Fruit fly (Drosophila melanogaster) whole organism, embryonic: ENCODE measurements around the gene CG8173.

Experiments
- Asciz ChIP-seq: fragments of 200-800 bp; sonication (Bioruptor generic); optimal IDR thresholded peaks from 2 replicates; lab custom pipeline; 2017; ENCODE audit warnings: missing biosample characterization, mild to moderate bottlenecking, missing genetic modification characterization, missing genetic modification reagents
- Awh ChIP-seq: fragments of 200-800 bp; sonication (Bioruptor generic); IDR thresholded peaks from 2 replicates; pipeline ENCODE4, ENCODE4 v1.3.6; 2022; ENCODE audit warnings: missing biosample characterization, missing genetic modification characterization
- C15 ChIP-seq: fragments of 200-800 bp; sonication (Bioruptor generic); IDR thresholded peaks from 3 replicates; pipeline ENCODE4 v1.3.6; 2022; ENCODE audit warnings: missing biosample characterization, missing genetic modification characterization
- CG10431 ChIP-seq: fragments of 200-800 bp; sonication (Bioruptor generic); optimal IDR thresholded peaks from 3 replicates; lab custom pipeline; 2018; ENCODE audit warnings: missing biosample characterization, mild to moderate bottlenecking, missing genetic modification characterization
- CG11504 ChIP-seq: fragments of 200-800 bp; sonication (Bioruptor generic); optimal IDR thresholded peaks from 3 replicates; lab custom pipeline; 2019; ENCODE audit warnings: missing biosample characterization, mild to moderate bottlenecking, missing genetic modification characterization, moderate library complexity
- CG12391 ChIP-seq: fragments of 200-800 bp; sonication (Bioruptor generic); optimal IDR thresholded peaks from 3 replicates; lab custom pipeline; 2018; ENCODE audit warnings: missing biosample characterization, mild to moderate bottlenecking, missing genetic modification characterization, moderate library complexity
- CG12659 ChIP-seq: fragments of 200-800 bp; sonication (Bioruptor generic); optimal IDR thresholded peaks from 3 replicates; lab custom pipeline; 2017; ENCODE audit warnings: mild to moderate bottlenecking, missing biosample characterization, missing genetic modification reagents, missing genetic modification characterization
- CG14050 ChIP-seq: fragments of 200-800 bp; sonication (Bioruptor generic); IDR thresholded peaks from 3 replicates; pipeline ENCODE4 v1.3.6; 2022; ENCODE audit warnings: missing biosample characterization, missing genetic modification characterization
- CG1647 ChIP-seq: fragments of 200-800 bp; sonication (Bioruptor generic); optimal IDR thresholded peaks from 3 replicates; lab custom pipeline; 2016; ENCODE audit warnings: missing biosample characterization, missing genetic modification characterization
- CG17186 ChIP-seq: fragments of 200-800 bp; sonication (Bioruptor generic); optimal IDR thresholded peaks from 3 replicates; lab custom pipeline; 2017; ENCODE audit warnings: missing biosample characterization, missing genetic modification reagents, missing genetic modification characterization
- CG17385 ChIP-seq: fragments of 200-800 bp; sonication (Bioruptor generic); optimal IDR thresholded peaks from 3 replicates; lab custom pipeline; 2018; ENCODE audit warnings: missing biosample characterization, mild to moderate bottlenecking, missing genetic modification characterization
- CG2116 ChIP-seq: fragments of 200-800 bp; sonication (Bioruptor generic); optimal IDR thresholded peaks from 3 replicates; lab custom pipeline; 2018; ENCODE audit warnings: missing biosample characterization, mild to moderate bottlenecking, missing genetic modification characterization
- CG2120 ChIP-seq: fragments of 200-800 bp; sonication (Bioruptor generic); optimal IDR thresholded peaks from 3 replicates; lab custom pipeline; 2016; ENCODE audit warnings: missing biosample characterization, missing genetic modification characterization
- CG2678 ChIP-seq: fragments of 200-800 bp; sonication (Bioruptor generic); optimal IDR thresholded peaks from 3 replicates; lab custom pipeline; 2019; ENCODE audit warnings: missing biosample characterization, mild to moderate bottlenecking, missing genetic modification characterization, moderate library complexity
- CG3281 ChIP-seq: fragments of 200-800 bp; sonication (Bioruptor generic); optimal IDR thresholded peaks from 3 replicates; lab custom pipeline; 2017; ENCODE audit warnings: missing biosample characterization, mild to moderate bottlenecking, missing genetic modification characterization
- CG34422 ChIP-seq: fragments of 200-800 bp; sonication (Bioruptor generic); IDR thresholded peaks from 3 replicates; pipeline ENCODE4 v1.3.6; 2022; ENCODE audit warnings: missing biosample characterization, missing genetic modification characterization
- CG42726 ChIP-seq: fragments of 200-800 bp; sonication (Bioruptor generic); IDR thresholded peaks from 2 replicates; pipeline ENCODE4 v1.3.6; 2022; ENCODE audit warnings: missing biosample characterization, missing genetic modification characterization; ENCODE audit not compliant: partially characterized antibody
- CG4282 ChIP-seq: fragments of 200-800 bp; sonication (Bioruptor generic); optimal IDR thresholded peaks from 2 replicates; lab custom pipeline; 2016; ENCODE audit warnings: missing biosample characterization, missing genetic modification characterization
- CG6683 ChIP-seq: fragments of 200-800 bp; sonication (Bioruptor generic); optimal IDR thresholded peaks from 2 replicates; lab custom pipeline; 2017; ENCODE audit warnings: missing biosample characterization, mild to moderate bottlenecking, missing genetic modification characterization, missing genetic modification reagents
- CoRest ChIP-seq: fragments of 200-800 bp; sonication (Bioruptor generic); optimal IDR thresholded peaks from 3 replicates; lab custom pipeline; 2018; ENCODE audit warnings: missing biosample characterization, mild to moderate bottlenecking, missing genetic modification characterization, moderate library complexity
- Doc3 ChIP-seq: fragments of 200-800 bp; sonication (Bioruptor generic); IDR thresholded peaks from 3 replicates; pipeline ENCODE4 v1.3.6; 2022; ENCODE audit warnings: missing biosample characterization, missing genetic modification characterization; ENCODE audit not compliant: partially characterized antibody
- E2f2 ChIP-seq: fragments of 200-800 bp; sonication (Bioruptor generic); IDR thresholded peaks from 2 replicates; pipeline ENCODE4 v1.3.6; 2022; ENCODE audit warnings: missing biosample characterization, missing genetic modification characterization
- Fer2 ChIP-seq: fragments of 200-800 bp; sonication (Bioruptor generic); optimal IDR thresholded peaks from 2 replicates; lab custom pipeline; 2018; ENCODE audit warnings: missing biosample characterization, mild to moderate bottlenecking, missing genetic modification characterization, moderate library complexity
- H15 ChIP-seq: fragments of 200-800 bp; sonication (Bioruptor generic); IDR thresholded peaks from 3 replicates; pipeline ENCODE4 v1.3.6; 2022; ENCODE audit warnings: missing biosample characterization, missing genetic modification characterization
- H2.0 ChIP-seq: fragments of 200-800 bp; sonication (Bioruptor generic); IDR thresholded peaks from 2 replicates; pipeline ENCODE4 v1.3.6; 2022; ENCODE audit warnings: missing biosample characterization, missing genetic modification characterization
- HHEX ChIP-seq: fragments of 200-800 bp; sonication (Bioruptor generic); optimal IDR thresholded peaks from 3 replicates; lab custom pipeline; 2017; ENCODE audit warnings: missing biosample characterization, mild to moderate bottlenecking, missing genetic modification characterization, missing genetic modification reagents
- HmgZ ChIP-seq: fragments of 200-800 bp; sonication (Bioruptor generic); optimal IDR thresholded peaks from 2 replicates; lab custom pipeline; 2018; ENCODE audit warnings: missing biosample characterization, mild to moderate bottlenecking, missing genetic modification characterization
- Hr78 ChIP-seq, 2 experiments: fragments of 200-800 bp in 1 of 2; fragments of >200 bp in 1 of 2; sonication (Bioruptor generic) in 1 of 2; optimal IDR thresholded peaks; 2 replicates each; lab custom pipeline; 2017 to 2019; ENCODE audit warnings: missing biosample characterization in 2 of 2, missing genetic modification characterization in 2 of 2, mild to moderate bottlenecking in 1 of 2, moderate library complexity in 1 of 2
- Lhr ChIP-seq: fragments of 200-800 bp; sonication (Bioruptor generic); optimal IDR thresholded peaks from 3 replicates; lab custom pipeline; 2017; ENCODE audit warnings: mild to moderate bottlenecking, missing biosample characterization, missing genetic modification reagents, missing genetic modification characterization
- Ptx1 ChIP-seq: fragments of 200-800 bp; sonication (Bioruptor generic); IDR thresholded peaks from 2 replicates; pipeline ENCODE4 v1.3.6; 2022; ENCODE audit warnings: missing biosample characterization, missing genetic modification characterization
- Ravus ChIP-seq: fragments of 200-800 bp; sonication (Bioruptor generic); IDR thresholded peaks from 2 replicates; pipeline ENCODE4 v1.3.6; 2022; ENCODE audit warnings: missing biosample characterization, missing genetic modification characterization
- Usf ChIP-seq: fragments of 200-800 bp; sonication (Bioruptor generic); optimal IDR thresholded peaks from 2 replicates; lab custom pipeline; 2017; ENCODE audit warnings: missing genotype, missing biosample characterization, missing genetic modification characterization
- ase ChIP-seq: fragments of 200-800 bp; sonication (Bioruptor generic); IDR thresholded peaks from 3 replicates; pipeline ENCODE4 v1.3.6; 2022; ENCODE audit warnings: missing biosample characterization, missing genetic modification characterization
- cad ChIP-seq: fragments of >200 bp; optimal IDR thresholded peaks from 2 replicates; lab custom pipeline; 2017; ENCODE audit warnings: missing biosample characterization, missing genetic modification characterization
- cg ChIP-seq: fragments of 200-800 bp; sonication (Bioruptor generic); optimal IDR thresholded peaks from 3 replicates; lab custom pipeline; 2019; ENCODE audit warnings: missing biosample characterization, mild to moderate bottlenecking, missing genetic modification characterization, moderate library complexity
- chn ChIP-seq: fragments of 200-800 bp; sonication (Bioruptor generic); optimal IDR thresholded peaks from 2 replicates; lab custom pipeline; 2016; ENCODE audit warnings: missing biosample characterization, missing genetic modification characterization
- dimm ChIP-seq: fragments of 200-800 bp; sonication (Bioruptor generic); IDR thresholded peaks from 2 replicates; pipeline ENCODE4 v1.3.6; 2022; ENCODE audit warnings: missing biosample characterization, missing genetic modification characterization
- gcm ChIP-seq: fragments of 200-800 bp; sonication (Bioruptor generic); optimal IDR thresholded peaks from 2 replicates; lab custom pipeline; 2019; ENCODE audit warnings: missing biosample characterization, mild to moderate bottlenecking, missing genetic modification characterization, moderate library complexity
- grn ChIP-seq: fragments of 200-800 bp; sonication (Bioruptor generic); optimal IDR thresholded peaks from 3 replicates; lab custom pipeline; 2017; ENCODE audit warnings: missing biosample characterization, missing genetic modification characterization
- gt ChIP-seq: fragments of 200-800 bp; sonication (Bioruptor generic); IDR thresholded peaks from 2 replicates; pipeline ENCODE4 v1.3.6; 2022; ENCODE audit warnings: missing biosample characterization, missing genetic modification characterization
- ind ChIP-seq: fragments of 200-800 bp; sonication (Bioruptor generic); optimal IDR thresholded peaks from 3 replicates; lab custom pipeline; 2016; ENCODE audit warnings: missing biosample characterization, missing genetic modification characterization
- knrl ChIP-seq: fragments of 200-800 bp; sonication (Bioruptor generic); IDR thresholded peaks from 3 replicates; pipeline ENCODE4 v1.3.6; 2022; ENCODE audit warnings: missing biosample characterization, missing genetic modification characterization; ENCODE audit not compliant: partially characterized antibody
- lov ChIP-seq, 2 experiments: fragments of 200-800 bp in 1 of 2; fragments of >200 bp in 1 of 2; sonication (Bioruptor generic) in 1 of 2; IDR thresholded peaks in 1 of 2; optimal IDR thresholded peaks in 1 of 2; 2 replicates in 1 of 2; 3 replicates in 1 of 2; pipeline versions ENCODE4 v1.3.6 to Lab custom; 2017 to 2022; ENCODE audit warnings: missing biosample characterization in 1 of 2, missing genetic modification characterization in 1 of 2
- otp ChIP-seq: fragments of 200-800 bp; sonication (Bioruptor generic); IDR thresholded peaks from 3 replicates; pipeline ENCODE4, ENCODE4 v1.3.6; 2022; ENCODE audit warnings: missing biosample characterization, missing genetic modification characterization
- sob ChIP-seq: fragments of 200-800 bp; sonication (Bioruptor generic); IDR thresholded peaks from 2 replicates; pipeline ENCODE4 v1.3.6; 2022; ENCODE audit warnings: missing biosample characterization, missing genetic modification characterization
- sqz ChIP-seq: fragments of 200-800 bp; sonication (Bioruptor generic); optimal IDR thresholded peaks from 3 replicates; lab custom pipeline; 2018; ENCODE audit warnings: missing biosample characterization, mild to moderate bottlenecking, missing genetic modification characterization
- tap ChIP-seq: fragments of 200-800 bp; optimal IDR thresholded peaks from 3 replicates; lab custom pipeline; 2019; ENCODE audit warnings: missing biosample characterization, mild to moderate bottlenecking, missing genetic modification characterization, moderate library complexity
- zfh1 ChIP-seq: fragments of 200-800 bp; sonication (Bioruptor generic); IDR thresholded peaks from 3 replicates; pipeline ENCODE4 v1.3.6; 2022; ENCODE audit warnings: missing biosample characterization, missing genetic modification characterization

The CG8173 gene

DNA sequence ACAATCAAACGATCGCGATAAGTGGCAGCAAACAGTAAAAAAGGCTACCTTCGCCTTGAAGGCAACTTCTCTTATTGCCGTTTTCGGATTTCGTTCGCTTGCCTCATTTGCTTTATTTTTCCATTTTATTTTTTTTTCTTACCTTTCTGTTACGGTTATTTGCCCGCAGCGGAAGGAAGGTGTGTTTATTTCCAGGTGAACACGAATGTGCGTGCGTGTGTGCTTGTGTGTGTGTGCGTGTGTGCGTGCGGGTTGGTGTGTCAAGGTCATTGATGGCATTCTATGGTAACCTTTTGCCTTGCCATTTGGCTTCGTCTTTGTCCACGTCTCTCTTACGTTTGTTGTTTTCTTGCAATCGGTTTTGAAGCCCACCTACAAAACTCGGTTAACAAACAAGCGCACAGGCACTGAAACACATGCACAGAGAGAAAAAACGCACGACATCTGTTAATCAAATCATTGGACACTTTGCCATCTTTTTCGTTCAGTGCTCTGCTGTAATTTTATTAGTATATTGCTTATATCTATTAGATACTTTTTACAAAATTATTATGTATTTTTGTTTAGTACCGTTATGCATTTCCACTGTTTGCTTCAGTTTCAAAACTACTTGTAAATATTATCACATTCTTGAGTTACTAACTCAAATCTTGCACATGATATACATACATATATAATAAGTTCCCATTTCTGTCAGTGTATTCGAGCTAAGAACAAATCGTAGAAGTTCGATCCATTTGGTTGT, 3.7 kb upstream of the CG8173 start (continued):
- TF ChIP-seq cad (GFP tag; lab: Kevin White, UChicago) (no peak), Doc3 (GFP tag; lab: Robert Waterston, UW) (no peak), Ravus (GFP tag; lab: Robert Waterston, UW) (peak; percentile 13; the same call in 1 of the 2 replicates), HmgZ (tag; lab: Kevin White, UChicago) (no peak), CG3281 (GFP tag; lab: Kevin White, UChicago) (peak; percentile 66), knrl (no peak), zfh1 (GFP tag; lab: Robert Waterston, UW) (peak; percentile 61; the same call in 2 of the 3 replicates), CG12659 (GFP tag; lab: Kevin White, UChicago) (peak; percentile 59), CG34422 (GFP tag; lab: Robert Waterston, UW) (peak; percentile 30; the same call in 1 of the 3 replicates), tap (tag; lab: Kevin White, UChicago) (peak; percentile 60), CG2678 (tag; lab: Kevin White, UChicago) (peak; percentile 83), gcm (GFP tag; lab: Kevin White, UChicago) (peak; percentile 13), ind (GFP tag; lab: Kevin White, UChicago) (no peak), CoRest (tag; lab: Kevin White, UChicago) (peak; percentile 74), grn (no peak), Hr78 (GFP tag; optimal IDR thresholded peaks at IDR 0.05; lab: Kevin White, UChicago) (peak in 1 of 2 experiments; percentile 79), CG2116 (GFP tag; lab: Kevin White, UChicago) (peak; percentile 37), E2f2 (GFP tag; lab: Robert Waterston, UW) (no peak), Ptx1 (GFP tag; lab: Robert Waterston, UW) (peak; percentile 66), Fer2 (tag; lab: Kevin White, UChicago) (no peak), CG14050 (GFP tag; lab: Robert Waterston, UW) (peak; percentile 52), CG42726 (no peak), ase (peak; percentile 66), CG10431 (GFP tag; lab: Kevin White, UChicago) (no peak), otp (GFP tag; lab: Robert Waterston, UW) (0 out of 3 replicates have a peak, but pooled peaks have one; percentile 19), chn (GFP tag; lab: Kevin White, UChicago) (peak; percentile 1), CG12391 (peak; percentile 47), cg (peak; percentile 71), CG6683 (no peak), Usf (GFP tag; lab: Kevin White, UChicago) (no peak), dimm (GFP tag; lab: Robert Waterston, UW) (peak; percentile 17; the same call in 1 of the 2 replicates), CG2120 (GFP tag; lab: Kevin White, UChicago) (no peak), C15 (0 out of 3 replicates have a peak, but pooled peaks have one; percentile 34), gt (GFP tag; lab: Robert Waterston, UW) (0 out of 2 replicates have a peak, but pooled peaks have one; percentile 22), H2.0 (peak; percentile 9; the same call in 1 of the 2 replicates), lov (optimal IDR thresholded peaks at IDR 0.05; lab: Kevin White, UChicago) (no peak), lov (GFP tag; IDR thresholded peaks at IDR 0.05; lab: Robert Waterston, UW) (no peak), sqz (GFP tag; lab: Kevin White, UChicago) (peak; percentile 24), Awh (GFP tag; lab: Robert Waterston, UW) (0 out of 2 replicates have a peak, but pooled peaks have one; percentile 37), Lhr (GFP tag; lab: Kevin White, UChicago) (no peak), CG4282 (GFP tag; lab: Kevin White, UChicago) (no peak), sob (GFP tag; lab: Robert Waterston, UW) (peak; percentile 19; the same call in 1 of the 2 replicates), CG1647 (GFP tag; lab: Kevin White, UChicago) (no peak), CG11504 (tag; lab: Kevin White, UChicago) (peak; percentile 78), HHEX (GFP tag; lab: Kevin White, UChicago) (peak; percentile 48), H15 (GFP tag; lab: Robert Waterston, UW) (peak; percentile 54; the same call in 1 of the 3 replicates), Asciz (GFP tag; lab: Kevin White, UChicago) (peak; percentile 54), CG17385 (GFP tag; lab: Kevin White, UChicago) (peak; percentile 45), CG17186 (GFP tag; lab: Kevin White, UChicago) (no peak)
